Worm (Caenorhabditis elegans) whole organism, mixed stage, embryonic: ENCODE measurements around the gene C53A5.16.

Experiments used
- M03D4.4 ChIP-seq: sonication (generic microtip); optimal IDR thresholded peaks from 2 replicates; lab custom pipeline; 2017; ENCODE audit warnings: mild to moderate bottlenecking, missing genetic modification characterization, missing compliant biosample characterization
- bed-3 ChIP-seq: fragments of 200-800 bp; sonication (Bioruptor generic); optimal IDR thresholded peaks from 3 replicates; lab custom pipeline; 2018; ENCODE audit warnings: mild to moderate bottlenecking, missing genetic modification characterization, moderate library complexity, missing compliant biosample characterization
- blmp-1 ChIP-seq: fragments of 150-350 bp; optimal IDR thresholded peaks from 2 replicates; lab custom pipeline; 2014; ENCODE audit warnings: missing biosample characterization, missing genetic modification characterization
- ceh-39 ChIP-seq: fragments of 150-350 bp; optimal IDR thresholded peaks from 2 replicates; lab custom pipeline; 2014; ENCODE audit warnings: missing biosample characterization, missing genetic modification characterization
- ceh-43 ChIP-seq: fragments of 200-800 bp; sonication (Bioruptor generic); optimal IDR thresholded peaks from 2 replicates; lab custom pipeline; 2018; ENCODE audit warnings: mild to moderate bottlenecking, missing genetic modification characterization, moderate library complexity, missing compliant biosample characterization
- ceh-83 ChIP-seq: fragments of 200-800 bp; sonication (Bioruptor generic); optimal IDR thresholded peaks from 2 replicates; lab custom pipeline; 2018; ENCODE audit warnings: mild to moderate bottlenecking, missing genetic modification characterization, missing compliant biosample characterization
- ces-1 ChIP-seq: fragments of 150-350 bp; optimal IDR thresholded peaks from 2 replicates; lab custom pipeline; 2014; ENCODE audit warnings: missing biosample characterization, missing genetic modification reagents, missing genetic modification characterization
- cnd-1 ChIP-seq: fragments of 200-800 bp; sonication (Bioruptor generic); optimal IDR thresholded peaks from 2 replicates; lab custom pipeline; 2018; ENCODE audit warnings: mild to moderate bottlenecking, missing genetic modification characterization, missing compliant biosample characterization
- drap-1 ChIP-seq: fragments of 200-800 bp; sonication (Bioruptor generic); optimal IDR thresholded peaks from 3 replicates; lab custom pipeline; 2018; ENCODE audit warnings: mild to moderate bottlenecking, missing genetic modification characterization, missing compliant biosample characterization
- elt-1 ChIP-seq: sonication (generic microtip); optimal IDR thresholded peaks from 2 replicates; lab custom pipeline; 2017; ENCODE audit warnings: missing genetic modification characterization, mild to moderate bottlenecking, missing compliant biosample characterization, antibody characterized with exemption, moderate library complexity, borderline replicate concordance; ENCODE audit not compliant: insufficient read depth
- flh-1 ChIP-seq: fragments of 200-800 bp; sonication (Bioruptor generic); optimal IDR thresholded peaks from 2 replicates; lab custom pipeline; 2018; ENCODE audit warnings: mild to moderate bottlenecking, missing genetic modification characterization, moderate library complexity, missing compliant biosample characterization
- ham-2 ChIP-seq: fragments of 200-800 bp; sonication (Bioruptor generic); optimal IDR thresholded peaks from 2 replicates; lab custom pipeline; 2018; ENCODE audit warnings: mild to moderate bottlenecking, missing genetic modification characterization, missing compliant biosample characterization
- hlh-1 ChIP-seq: fragments of 150-350 bp; optimal IDR thresholded peaks from 2 replicates; lab custom pipeline; 2014; ENCODE audit warnings: missing biosample characterization, missing genetic modification reagents, missing genetic modification characterization
- lin-13 ChIP-seq: fragments of 150-350 bp; optimal IDR thresholded peaks from 2 replicates; lab custom pipeline; 2014; ENCODE audit warnings: missing biosample characterization, missing genetic modification characterization
- lin-32 ChIP-seq: fragments of 200-800 bp; sonication (Bioruptor generic); optimal IDR thresholded peaks from 2 replicates; lab custom pipeline; 2018; ENCODE audit warnings: mild to moderate bottlenecking, missing genetic modification characterization, missing compliant biosample characterization
- lsy-2 ChIP-seq: fragments of 150-350 bp; optimal IDR thresholded peaks from 2 replicates; lab custom pipeline; 2014; ENCODE audit warnings: missing biosample characterization, missing genetic modification characterization
- mab-5 ChIP-seq: fragments of 150-350 bp; optimal IDR thresholded peaks from 2 replicates; lab custom pipeline; 2014; ENCODE audit warnings: missing biosample characterization, missing genetic modification characterization
- mep-1 ChIP-seq: fragments of 150-350 bp; optimal IDR thresholded peaks from 2 replicates; lab custom pipeline; 2017; ENCODE audit warnings: missing biosample characterization, missing genetic modification reagents, missing genetic modification characterization, inconsistent platforms
- mls-2 ChIP-seq: sonication (generic microtip); optimal IDR thresholded peaks from 2 replicates; lab custom pipeline; 2016; ENCODE audit warnings: mild to moderate bottlenecking, missing genetic modification characterization, moderate library complexity, missing compliant biosample characterization
- nhr-12 ChIP-seq: fragments of 150-350 bp; optimal IDR thresholded peaks from 2 replicates; lab custom pipeline; 2014; ENCODE audit warnings: missing biosample characterization, missing genetic modification characterization
- nhr-2 ChIP-seq: fragments of 150-350 bp; optimal IDR thresholded peaks from 2 replicates; lab custom pipeline; 2014; ENCODE audit warnings: missing biosample characterization, missing genetic modification characterization
- nhr-237 ChIP-seq: fragments of 150-350 bp; optimal IDR thresholded peaks from 2 replicates; lab custom pipeline; 2014; ENCODE audit warnings: missing biosample characterization, missing genetic modification characterization
- nhr-28 ChIP-seq: fragments of 150-350 bp; optimal IDR thresholded peaks from 2 replicates; lab custom pipeline; 2014; ENCODE audit warnings: missing biosample characterization, missing genetic modification characterization
- pha-4 ChIP-seq: fragments of 150-350 bp; optimal IDR thresholded peaks from 2 replicates; lab custom pipeline; 2018; ENCODE audit warnings: missing biosample characterization, missing genetic modification reagents, missing genetic modification characterization
- sem-2 ChIP-seq: fragments of 200-800 bp; sonication (Bioruptor generic); optimal IDR thresholded peaks from 2 replicates; lab custom pipeline; 2018; ENCODE audit warnings: mild to moderate bottlenecking, missing genetic modification characterization, missing compliant biosample characterization
- snpc-4 ChIP-seq: fragments of 150-350 bp; optimal IDR thresholded peaks from 2 replicates; lab custom pipeline; 2014; ENCODE audit warnings: missing biosample characterization, missing genetic modification characterization
- tbx-8 ChIP-seq: fragments of 200-800 bp; sonication (Bioruptor generic); optimal IDR thresholded peaks from 2 replicates; lab custom pipeline; 2018; ENCODE audit warnings: mild to moderate bottlenecking, missing genetic modification characterization, moderate library complexity, missing compliant biosample characterization
- unc-120 ChIP-seq: sonication (generic microtip); optimal IDR thresholded peaks from 2 replicates; lab custom pipeline; 2017; ENCODE audit warnings: missing genetic modification characterization, missing compliant biosample characterization; ENCODE audit not compliant: poor library complexity, severe bottlenecking
- unc-39 ChIP-seq: fragments of 150-350 bp; optimal IDR thresholded peaks from 2 replicates; lab custom pipeline; 2014; ENCODE audit warnings: missing biosample characterization, missing genetic modification characterization
- unc-62 ChIP-seq: fragments of 150-350 bp; optimal IDR thresholded peaks from 2 replicates; lab custom pipeline; 2014; ENCODE audit warnings: missing biosample characterization, missing genetic modification reagents, missing genetic modification characterization
- zip-8 ChIP-seq: fragments of 150-350 bp; optimal IDR thresholded peaks from 2 replicates; lab custom pipeline; 2014; ENCODE audit warnings: missing biosample characterization, missing genetic modification characterization
- ztf-11 ChIP-seq: fragments of 150-350 bp; optimal IDR thresholded peaks from 2 replicates; lab custom pipeline; 2014; ENCODE audit warnings: missing biosample characterization, missing genetic modification characterization

C53A5.16 gene

ce11 chrV:14522514-14522913 lies at the start of gene C53A5.16:
C53A5.16 (minus strand) TSS chrV:14522614.
- TF ChIP-seq elt-1 (tag; lab: Kevin White, UChicago) (no peak), M03D4.4 (tag; lab: Kevin White, UChicago) (no peak), tbx-8 (GFP tag; lab: Kevin White, UChicago) (no peak), nhr-28 (tag; lab: Kevin White, UChicago) (no peak), flh-1 (no peak), blmp-1 (tag; lab: Kevin White, UChicago) (no peak), snpc-4 (tag; lab: Kevin White, UChicago) (no peak), sem-2 (GFP tag; lab: Kevin White, UChicago) (no peak), lin-32 (no peak), bed-3 (GFP tag; lab: Kevin White, UChicago) (no peak), drap-1 (GFP tag; lab: Kevin White, UChicago) (no peak), hlh-1 (no peak), unc-62 (no peak), nhr-2 (tag; lab: Kevin White, UChicago) (no peak), lsy-2 (tag; lab: Kevin White, UChicago) (no peak), pha-4 (tag; lab: Kevin White, UChicago) (no peak), mep-1 (tag; lab: Kevin White, UChicago) (no peak)

- TF ChIP-seq hlh-1 (no peak), tbx-8 (GFP tag; lab: Kevin White, UChicago) (no peak), mls-2 (no peak), nhr-12 (tag; lab: Kevin White, UChicago) (no peak), elt-1 (tag; lab: Kevin White, UChicago) (no peak), unc-62 (no peak), ztf-11 (tag; lab: Kevin White, UChicago) (no peak), mab-5 (tag; lab: Kevin White, UChicago) (no peak), ces-1 (GFP tag; lab: Kevin White, UChicago) (no peak), ceh-43 (GFP tag; lab: Kevin White, UChicago) (no peak), bed-3 (GFP tag; lab: Kevin White, UChicago) (no peak), cnd-1 (no peak), ceh-39 (no peak), sem-2 (GFP tag; lab: Kevin White, UChicago) (no peak), drap-1 (GFP tag; lab: Kevin White, UChicago) (no peak), snpc-4 (tag; lab: Kevin White, UChicago) (no peak), pha-4 (tag; lab: Kevin White, UChicago) (no peak), ceh-83 (GFP tag; lab: Kevin White, UChicago) (no peak)
Measured at ce11 chrV:14562589-14562988, 40.2 kb upstream of the C53A5.16 start, which contains the start of gene C53A5.11. C53A5.11 (plus strand) TSS chrV:14562889.

ce11 chrV:14559312-14559711 lies 36.9 kb upstream of the C53A5.16 start, which contains the start of gene srt-32:
srt-32 (plus strand) TSS chrV:14559612.
- TF ChIP-seq bed-3 (GFP tag; lab: Kevin White, UChicago) (no peak), mls-2 (no peak), flh-1 (no peak), mab-5 (tag; lab: Kevin White, UChicago) (no peak), blmp-1 (tag; lab: Kevin White, UChicago) (no peak), lin-13 (tag; lab: Kevin White, UChicago) (no peak), ztf-11 (tag; lab: Kevin White, UChicago) (no peak), lsy-2 (tag; lab: Kevin White, UChicago) (no peak), unc-62 (no peak), snpc-4 (tag; lab: Kevin White, UChicago) (no peak), ham-2 (GFP tag; lab: Kevin White, UChicago) (no peak), nhr-28 (tag; lab: Kevin White, UChicago) (no peak), elt-1 (tag; lab: Kevin White, UChicago) (no peak)

- TF ChIP-seq mab-5 (tag; lab: Kevin White, UChicago) = no peak
Measured at ce11 chrV:14558757-14559156, 36.3 kb upstream of the C53A5.16 start, which contains the start of gene C53A5.9. C53A5.9 (minus strand) TSS chrV:14558857.

- no peak for TF ChIP-seq nhr-2 (tag; lab: Kevin White, UChicago)
- no peak for TF ChIP-seq flh-1
- no peak for TF ChIP-seq cnd-1
- no peak for TF ChIP-seq ceh-83 (GFP tag; lab: Kevin White, UChicago)
- no peak for TF ChIP-seq nhr-237 (tag; lab: Kevin White, UChicago)
- TF ChIP-seq bed-3 (GFP tag; lab: Kevin White, UChicago) = no peak
- no peak for TF ChIP-seq unc-120
- no peak for TF ChIP-seq ceh-43 (GFP tag; lab: Kevin White, UChicago)
- no peak for TF ChIP-seq elt-1 (tag; lab: Kevin White, UChicago)
- no peak for TF ChIP-seq unc-39 (tag; lab: Kevin White, UChicago)
- TF ChIP-seq zip-8 (tag; lab: Kevin White, UChicago) = no peak
Measured at ce11 chrV:14556187-14556586, 33.8 kb upstream of the C53A5.16 start, which contains the start of gene srg-47. srg-47 (minus strand) TSS chrV:14556287.
